Worm (Caenorhabditis elegans) whole organism, midembryonic: ENCODE measurements around the gene nhr-68.

Experiments
- T22C8.4 ChIP-seq: fragments of 200-800 bp; sonication (Bioruptor generic); IDR thresholded peaks from 2 replicates; pipeline ENCODE4 v1.3.6; 2022; ENCODE audit warnings: missing genetic modification characterization, missing compliant biosample characterization
- cog-1 ChIP-seq: sonication (generic microtip); optimal IDR thresholded peaks from 2 replicates; lab custom pipeline; 2016; ENCODE audit warnings: missing genetic modification characterization, missing compliant biosample characterization
- flt-1 ChIP-seq: fragments of 200-800 bp; sonication (Bioruptor generic); IDR thresholded peaks from 2 replicates; pipeline ENCODE4 v1.3.6; 2022; ENCODE audit warnings: missing genetic modification characterization, missing compliant biosample characterization
- klf-2 ChIP-seq: fragments of 200-800 bp; sonication (Bioruptor generic); conservative IDR thresholded peaks from 2 replicates; pipeline ENCODE4 v1.3.6; 2022; ENCODE audit warnings: missing genetic modification reagents, missing genetic modification characterization, missing compliant biosample characterization
- med-1 ChIP-seq: sonication (generic microtip); optimal IDR thresholded peaks from 2 replicates; lab custom pipeline; 2017; ENCODE audit warnings: missing genetic modification characterization, mild to moderate bottlenecking, missing compliant biosample characterization, antibody characterized with exemption, missing genetic modification reagents; ENCODE audit not compliant: insufficient read depth
- ref-1 ChIP-seq: fragments of 200-800 bp; sonication (Bioruptor generic); conservative IDR thresholded peaks from 2 replicates; pipeline ENCODE4 v1.3.6; 2022; ENCODE audit warnings: missing genetic modification reagents, missing genetic modification characterization, missing compliant biosample characterization
- tab-1 ChIP-seq: fragments of 200-800 bp; sonication (Bioruptor generic); IDR thresholded peaks from 2 replicates; pipeline ENCODE4 v1.3.6; 2022; ENCODE audit warnings: missing genetic modification characterization, missing compliant biosample characterization
- ztf-23 ChIP-seq: fragments of 200-800 bp; sonication (Bioruptor generic); IDR thresholded peaks from 2 replicates; pipeline ENCODE4 v1.3.6; 2022; ENCODE audit warnings: missing genetic modification reagents, missing genetic modification characterization, missing compliant biosample characterization
- ztf-29 ChIP-seq: fragments of 200-800 bp; sonication (Bioruptor generic); IDR thresholded peaks from 2 replicates; pipeline ENCODE4 v1.3.6; 2022; ENCODE audit warnings: missing genetic modification reagents, missing genetic modification characterization, missing compliant biosample characterization

Gene nhr-68

ce11 chrV:11572803-11573490 lies at the start of gene nhr-68, which contains the start of gene H12C20.7:
nhr-68 (plus strand) TSS chrV:11573440.
H12C20.7 (minus strand) TSS chrV:11572990.
- TF ChIP-seq T22C8.4 (GFP tag; lab: Robert Waterston, UW) = no peak
- TF ChIP-seq ztf-29 (GFP tag; lab: Robert Waterston, UW) = no peak
- no peak for TF ChIP-seq cog-1 (tag; lab: Kevin White, UChicago)
- no peak for TF ChIP-seq ztf-23 (GFP tag; lab: Robert Waterston, UW)
- TF ChIP-seq tab-1 (GFP tag; lab: Robert Waterston, UW) = no peak
- no peak for TF ChIP-seq klf-2 (GFP tag; lab: Robert Waterston, UW)
- no peak for TF ChIP-seq flt-1 (GFP tag; lab: Robert Waterston, UW)
- TF ChIP-seq med-1 (GFP tag; lab: Kevin White, UChicago) = no peak
- no peak for TF ChIP-seq ref-1 (GFP tag; lab: Robert Waterston, UW)

ce11 chrV:11525338-11525737 lies 47.9 kb upstream of the nhr-68 start:
- no peak for TF ChIP-seq klf-2 (GFP tag; lab: Robert Waterston, UW)
- TF ChIP-seq T22C8.4 (GFP tag; lab: Robert Waterston, UW) = no peak
- TF ChIP-seq ztf-29 (GFP tag; lab: Robert Waterston, UW) = no peak
- no peak for TF ChIP-seq flt-1 (GFP tag; lab: Robert Waterston, UW)
- no peak for TF ChIP-seq cog-1 (tag; lab: Kevin White, UChicago)
- TF ChIP-seq med-1 (GFP tag; lab: Kevin White, UChicago) = no peak
- no peak for TF ChIP-seq ztf-23 (GFP tag; lab: Robert Waterston, UW)
- TF ChIP-seq ref-1 (GFP tag; lab: Robert Waterston, UW) = no peak
- no peak for TF ChIP-seq tab-1 (GFP tag; lab: Robert Waterston, UW)

ce11 chrV:11526927-11527491 lies 46.2 kb upstream of the nhr-68 start:
- no peak for TF ChIP-seq cog-1 (tag; lab: Kevin White, UChicago)
- no peak for TF ChIP-seq ztf-29 (GFP tag; lab: Robert Waterston, UW)
- no peak for TF ChIP-seq ztf-23 (GFP tag; lab: Robert Waterston, UW)
- TF ChIP-seq tab-1 (GFP tag; lab: Robert Waterston, UW) = no peak
- no peak for TF ChIP-seq med-1 (GFP tag; lab: Kevin White, UChicago)
- TF ChIP-seq T22C8.4 (GFP tag; lab: Robert Waterston, UW) = no peak
- TF ChIP-seq ref-1 (GFP tag; lab: Robert Waterston, UW) = no peak
- TF ChIP-seq klf-2 (GFP tag; lab: Robert Waterston, UW) = no peak
- no peak for TF ChIP-seq flt-1 (GFP tag; lab: Robert Waterston, UW)

- TF ChIP-seq T22C8.4 (GFP tag; lab: Robert Waterston, UW) = no peak
- TF ChIP-seq cog-1 (tag; lab: Kevin White, UChicago) = no peak
- TF ChIP-seq ztf-23 (GFP tag; lab: Robert Waterston, UW) = no peak
- no peak for TF ChIP-seq ref-1 (GFP tag; lab: Robert Waterston, UW)
- no peak for TF ChIP-seq tab-1 (GFP tag; lab: Robert Waterston, UW)
- no peak for TF ChIP-seq med-1 (GFP tag; lab: Kevin White, UChicago)
These were observed 45.7 kb upstream of the nhr-68 start, which contains the start of gene ccch-1 for ce11 chrV:11527531-11527930. ccch-1 (plus strand) TSS chrV:11527831.

- TF ChIP-seq flt-1 (GFP tag; lab: Robert Waterston, UW) = no peak
- TF ChIP-seq tab-1 (GFP tag; lab: Robert Waterston, UW) = no peak
- no peak for TF ChIP-seq T22C8.4 (GFP tag; lab: Robert Waterston, UW)
- TF ChIP-seq ref-1 (GFP tag; lab: Robert Waterston, UW) = no peak
- no peak for TF ChIP-seq cog-1 (tag; lab: Kevin White, UChicago)
- no peak for TF ChIP-seq klf-2 (GFP tag; lab: Robert Waterston, UW)
- no peak for TF ChIP-seq ztf-23 (GFP tag; lab: Robert Waterston, UW)
- TF ChIP-seq med-1 (GFP tag; lab: Kevin White, UChicago) = no peak
- TF ChIP-seq ztf-29 (GFP tag; lab: Robert Waterston, UW) = no peak
These were observed 44.5 kb upstream of the nhr-68 start for ce11 chrV:11528633-11529327.

- TF ChIP-seq flt-1 (GFP tag; lab: Robert Waterston, UW) (no peak), ztf-29 (GFP tag; lab: Robert Waterston, UW) (no peak), klf-2 (GFP tag; lab: Robert Waterston, UW) (no peak), ref-1 (GFP tag; lab: Robert Waterston, UW) (no peak), ztf-23 (GFP tag; lab: Robert Waterston, UW) (no peak), tab-1 (GFP tag; lab: Robert Waterston, UW) (no peak), T22C8.4 (GFP tag; lab: Robert Waterston, UW) (no peak), cog-1 (tag; lab: Kevin White, UChicago) (no peak), med-1 (GFP tag; lab: Kevin White, UChicago) (no peak)
These were observed 43.7 kb upstream of the nhr-68 start for ce11 chrV:11529541-11529940.

ce11 chrV:11531100-11531499 lies 42.1 kb upstream of the nhr-68 start:
- TF ChIP-seq cog-1 (tag; lab: Kevin White, UChicago) (no peak), med-1 (GFP tag; lab: Kevin White, UChicago) (no peak)

ce11 chrV:11531831-11532534 lies 41.3 kb upstream of the nhr-68 start:
- TF ChIP-seq klf-2 (GFP tag; lab: Robert Waterston, UW) = no peak
